Fruit fly (Drosophila melanogaster) whole organism, adult: ENCODE data around the gene Slu7.

ENCODE experiments used
- CG11617 ChIP-seq: fragments of 200-800 bp; sonication (Bioruptor generic); optimal IDR thresholded peaks from 2 replicates; lab custom pipeline; 2017; ENCODE audit warnings: mild to moderate bottlenecking, missing biosample characterization, missing genetic modification reagents, missing genetic modification characterization
- CG12768 ChIP-seq: fragments of 200-800 bp; sonication (Bioruptor generic); optimal IDR thresholded peaks from 2 replicates; lab custom pipeline; 2017; ENCODE audit warnings: missing biosample characterization, missing genetic modification characterization, mild to moderate bottlenecking, moderate library complexity, missing genetic modification reagents
- CG14711 ChIP-seq: fragments of 200-800 bp; sonication (Bioruptor generic); optimal IDR thresholded peaks from 2 replicates; lab custom pipeline; 2018; ENCODE audit warnings: missing biosample characterization, mild to moderate bottlenecking, missing genetic modification characterization, moderate library complexity
- CG1620 ChIP-seq: fragments of 200-800 bp; sonication (Bioruptor generic); optimal IDR thresholded peaks from 2 replicates; lab custom pipeline; 2016; ENCODE audit warnings: missing biosample characterization, missing genetic modification characterization
- CG33017 ChIP-seq: fragments of 200-800 bp; sonication (Bioruptor generic); optimal IDR thresholded peaks from 2 replicates; lab custom pipeline; 2018; ENCODE audit warnings: missing biosample characterization, mild to moderate bottlenecking, missing genetic modification characterization, moderate library complexity
- CG5204 ChIP-seq: fragments of 200-800 bp; sonication (Bioruptor generic); optimal IDR thresholded peaks from 2 replicates; lab custom pipeline; 2016; ENCODE audit warnings: missing biosample characterization, missing genetic modification characterization
- CG7045 ChIP-seq: fragments of 200-800 bp; sonication (Bioruptor generic); optimal IDR thresholded peaks from 2 replicates; lab custom pipeline; 2017; ENCODE audit warnings: missing biosample characterization, mild to moderate bottlenecking, missing genetic modification characterization
- CG7101 ChIP-seq: fragments of 200-800 bp; sonication (Bioruptor generic); optimal IDR thresholded peaks from 2 replicates; lab custom pipeline; 2018; ENCODE audit warnings: missing biosample characterization, mild to moderate bottlenecking, missing genetic modification characterization, moderate library complexity
- Clk ChIP-seq: fragments of 200-800 bp; sonication (Bioruptor generic); optimal IDR thresholded peaks from 2 replicates; lab custom pipeline; 2017; ENCODE audit warnings: missing biosample characterization, missing genetic modification characterization
- Crg-1 ChIP-seq: fragments of 200-800 bp; sonication (Bioruptor generic); optimal IDR thresholded peaks from 2 replicates; lab custom pipeline; 2016; ENCODE audit warnings: missing biosample characterization, missing genetic modification characterization
- Hr96 ChIP-seq: fragments of 200-800 bp; sonication (Bioruptor generic); optimal IDR thresholded peaks from 2 replicates; lab custom pipeline; 2016; ENCODE audit warnings: missing biosample characterization, missing genetic modification characterization
- Mnt ChIP-seq: fragments of 200-800 bp; sonication (Bioruptor generic); optimal IDR thresholded peaks from 2 replicates; lab custom pipeline; 2016; ENCODE audit warnings: missing biosample characterization, mild to moderate bottlenecking, missing genetic modification characterization
- bab1 ChIP-seq: fragments of 200-800 bp; sonication (Bioruptor generic); optimal IDR thresholded peaks from 3 replicates; lab custom pipeline; 2019; ENCODE audit warnings: missing biosample characterization, mild to moderate bottlenecking, missing genetic modification characterization, moderate library complexity
- cic ChIP-seq: fragments of 200-800 bp; sonication (Bioruptor generic); optimal IDR thresholded peaks from 2 replicates; lab custom pipeline; 2017; ENCODE audit warnings: missing biosample characterization, mild to moderate bottlenecking, missing genetic modification characterization, moderate library complexity
- cnc ChIP-seq, 2 experiments: fragments of >200 bp; optimal IDR thresholded peaks; 2 replicates each; lab custom pipeline; 2017
- kay ChIP-seq: fragments of 200-800 bp; sonication (Bioruptor generic); peaks from one replicate; lab custom pipeline; 2016; ENCODE audit warnings: missing biosample characterization, missing genetic modification characterization, borderline replicate concordance
- ovo ChIP-seq: fragments of 200-800 bp; sonication (Bioruptor generic); optimal IDR thresholded peaks from 2 replicates; lab custom pipeline; 2016; ENCODE audit warnings: missing biosample characterization, missing genetic modification characterization
- pad ChIP-seq: fragments of 200-800 bp; sonication (Bioruptor generic); optimal IDR thresholded peaks from 3 replicates; lab custom pipeline; 2017; ENCODE audit warnings: missing biosample characterization, missing genetic modification characterization, mild to moderate bottlenecking, moderate library complexity, missing genetic modification reagents
- tj ChIP-seq: fragments of 200-800 bp; sonication (Bioruptor generic); optimal IDR thresholded peaks from 3 replicates; lab custom pipeline; 2017; ENCODE audit warnings: missing biosample characterization, mild to moderate bottlenecking, missing genetic modification characterization, moderate library complexity
- toe ChIP-seq: fragments of 200-800 bp; sonication (Bioruptor generic); optimal IDR thresholded peaks from 2 replicates; lab custom pipeline; 2016; ENCODE audit warnings: missing biosample characterization, missing genetic modification characterization

The Slu7 gene

dm6 chr3R:29059385-29059784 is 20.5 kb upstream of the Slu7 start:
- TF ChIP-seq CG12768 (GFP tag; lab: Kevin White, UChicago) (no peak), Mnt (GFP tag; lab: Kevin White, UChicago) (peak; percentile 11)

DNA sequence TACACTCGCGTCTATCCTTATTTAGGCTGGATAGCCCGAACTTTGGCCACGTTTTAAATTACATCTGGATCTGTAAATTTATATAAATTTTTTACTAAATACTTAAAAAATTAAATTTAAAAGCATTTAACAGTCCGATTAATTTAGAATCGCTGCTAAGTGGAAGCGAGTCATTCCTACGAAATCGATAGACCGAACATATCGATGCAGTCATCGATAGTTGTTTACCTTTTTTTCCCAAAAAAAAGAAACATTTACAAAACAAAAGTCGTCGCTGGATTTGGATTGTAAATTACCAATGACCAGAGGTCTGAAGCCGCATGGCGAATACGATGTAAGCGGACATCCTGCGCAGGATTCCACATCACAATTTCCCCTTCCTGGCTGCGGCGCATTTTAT is 16.8 kb upstream of the Slu7 start, which contains the start of gene Sirt7:
Sirt7 (plus strand) TSS at position 218 of the 400 bp plus-strand sequence.
- no peak for TF ChIP-seq cnc (optimal IDR thresholded peaks at IDR 0.05; lab: Kevin White, UChicago)
- no peak for TF ChIP-seq CG1620 (GFP tag; lab: Kevin White, UChicago)
- no peak for TF ChIP-seq pad (GFP tag; lab: Kevin White, UChicago)
- no peak for TF ChIP-seq Clk (GFP tag; lab: Kevin White, UChicago)
- TF ChIP-seq Crg-1 (GFP tag; lab: Kevin White, UChicago): no peak
- TF ChIP-seq CG14711: no peak
- no peak for TF ChIP-seq ovo (GFP tag; lab: Kevin White, UChicago)
- peak; percentile 13 for TF ChIP-seq CG33017 (tag; lab: Kevin White, UChicago)
- no peak for TF ChIP-seq tj
- no peak for TF ChIP-seq bab1 (GFP tag; lab: Kevin White, UChicago)
- peak; percentile 5 for TF ChIP-seq Mnt (GFP tag; lab: Kevin White, UChicago)
- TF ChIP-seq cic: no peak
- TF ChIP-seq CG7101: no peak
- no peak for TF ChIP-seq Hr96
- no peak for TF ChIP-seq kay (GFP tag; lab: Kevin White, UChicago)
- TF ChIP-seq CG7045 (GFP tag; lab: Kevin White, UChicago): no peak
- TF ChIP-seq CG11617 (GFP tag; lab: Kevin White, UChicago): peak; percentile 11

dm6 chr3R:29054047-29054446 is 15.2 kb upstream of the Slu7 start, which contains the start of gene CG11843:
Gene CG11843, plus strand, starts transcription at chr3R:29054347.
- no peak for TF ChIP-seq Hr96
- no peak for TF ChIP-seq CG7045 (GFP tag; lab: Kevin White, UChicago)
- TF ChIP-seq ovo (GFP tag; lab: Kevin White, UChicago): no peak

dm6 chr3R:29052380-29052779 is 13.5 kb upstream of the Slu7 start, which contains the start of gene CG11842:
Gene CG11842, plus strand, starts transcription at chr3R:29052680.
- TF ChIP-seq CG7045 (GFP tag; lab: Kevin White, UChicago) (no peak), CG11617 (GFP tag; lab: Kevin White, UChicago) (no peak), CG1620 (GFP tag; lab: Kevin White, UChicago) (no peak), bab1 (GFP tag; lab: Kevin White, UChicago) (no peak), Clk (GFP tag; lab: Kevin White, UChicago) (no peak), CG5204 (GFP tag; lab: Kevin White, UChicago) (no peak), cnc (optimal IDR thresholded peaks at IDR 0.05; lab: Kevin White, UChicago) (no peak), CG7101 (no peak), cic (no peak), tj (no peak)

DNA sequence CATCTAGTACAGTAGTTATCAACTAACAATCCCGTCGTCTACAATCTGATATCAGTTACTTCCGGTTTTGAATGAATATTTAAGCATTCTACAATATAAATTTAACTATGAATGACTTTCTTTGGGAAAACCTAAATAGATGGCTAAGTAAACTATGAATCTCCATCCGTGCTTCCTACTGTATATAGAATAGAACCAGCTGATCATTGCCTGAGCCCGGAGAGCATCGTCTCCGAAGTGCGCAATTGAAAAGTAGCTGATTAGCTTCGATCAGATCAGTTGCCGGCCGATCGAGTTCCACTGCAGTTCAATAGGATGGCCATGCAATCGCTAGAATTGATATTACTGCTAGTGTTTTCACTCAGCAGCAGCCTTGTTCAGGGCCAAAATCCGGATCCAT is 11.9 kb upstream of the Slu7 start, which contains the start of gene CG11841:
CG11841 (plus strand) TSS at position 301 of the 400 bp plus-strand sequence.
- peak; percentile 15 for TF ChIP-seq cic
- TF ChIP-seq CG11617 (GFP tag; lab: Kevin White, UChicago): no peak

- no peak for TF ChIP-seq CG11617 (GFP tag; lab: Kevin White, UChicago)
- peak; percentile 95 for TF ChIP-seq Mnt (GFP tag; lab: Kevin White, UChicago)
- peak; percentile 91 for TF ChIP-seq kay (GFP tag; lab: Kevin White, UChicago)
These were observed 10.3 kb upstream of the Slu7 start, which contains the start of gene CG11837 for dm6 chr3R:29049055-29049722. Gene CG11837, plus strand, starts transcription at chr3R:29049493.

- peak; percentile 1 for TF ChIP-seq CG12768 (GFP tag; lab: Kevin White, UChicago)
- TF ChIP-seq CG14711: peak; percentile 66
- TF ChIP-seq CG7101: peak; percentile 56
- TF ChIP-seq kay (GFP tag; lab: Kevin White, UChicago): peak; percentile 53
- TF ChIP-seq CG5204 (GFP tag; lab: Kevin White, UChicago): no peak
- TF ChIP-seq Crg-1 (GFP tag; lab: Kevin White, UChicago): no peak
- TF ChIP-seq CG11617 (GFP tag; lab: Kevin White, UChicago): peak; percentile 35
- peak; percentile 69 for TF ChIP-seq CG33017 (tag; lab: Kevin White, UChicago)
- TF ChIP-seq bab1 (GFP tag; lab: Kevin White, UChicago): no peak
- TF ChIP-seq ovo (GFP tag; lab: Kevin White, UChicago): peak; percentile 10
- TF ChIP-seq CG7045 (GFP tag; lab: Kevin White, UChicago): peak; percentile 66
- TF ChIP-seq toe (GFP tag; lab: Kevin White, UChicago): no peak
These were observed 1.8 kb upstream of the Slu7 start for dm6 chr3R:29040526-29041195.
